Worm (Caenorhabditis elegans): Measurements from ENCODE around the gene cept-1.

DNA sequence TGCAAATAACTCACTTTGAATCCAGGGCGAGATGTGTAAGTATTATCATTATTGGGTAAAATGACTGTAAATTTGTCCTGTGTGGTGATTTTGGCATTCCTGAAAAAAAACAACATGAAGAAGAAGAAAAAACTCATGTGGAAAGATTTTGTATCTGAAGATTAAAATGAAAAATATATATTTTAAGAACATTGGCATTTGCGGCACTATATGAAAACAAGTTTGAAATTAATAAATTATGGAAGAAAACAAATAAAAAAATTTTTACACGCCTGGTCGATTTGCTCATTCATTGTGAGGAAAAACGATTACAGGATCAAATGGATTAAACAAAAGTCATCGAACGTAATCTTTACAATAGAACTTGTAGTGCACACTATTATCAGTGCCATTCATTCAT is 7.8 kb downstream of the cept-1 start, which contains the start of gene ilc-17.1:
- TF ChIP-seq ces-1 (GFP tag; optimal IDR thresholded peaks at IDR 0.05): no peak
- no peak for TF ChIP-seq nhr-28 (tag; optimal IDR thresholded peaks at IDR 0.05)
- TF ChIP-seq aly-2 (tag; optimal IDR thresholded peaks at IDR 0.05): no peak
- no peak for TF ChIP-seq unc-62 (GFP tag; optimal IDR thresholded peaks at IDR 0.05)

Measured in whole organism, L1 larva.